Fruit fly (Drosophila melanogaster) S2 (cell line): ENCODE measurements around the gene AOX1.

Source experiments
- CG8478 ChIP-seq: fragments of >200 bp; optimal IDR thresholded peaks from 2 replicates; lab custom pipeline; 2018
- CTCF ChIP-seq, 2 experiments: fragments of >200 bp; optimal IDR thresholded peaks; 2 replicates each; lab custom pipeline; 2018

The AOX1 gene

dm6 chr3R:15547827-15548517 lies 10.9 kb upstream of the AOX1 start, which contains the start of gene AOX3:
Gene AOX3, minus strand, starts transcription at chr3R:15548188.
- no peak for TF ChIP-seq CG8478 (lab: Kevin White, UChicago)
- no peak for TF ChIP-seq CTCF (optimal IDR thresholded peaks at IDR 0.05; lab: Kevin White, UChicago)

dm6 chr3R:15547226-15547625 lies 10.1 kb upstream of the AOX1 start:
- no peak for TF ChIP-seq CTCF (optimal IDR thresholded peaks at IDR 0.05; lab: Kevin White, UChicago)
- TF ChIP-seq CG8478 (lab: Kevin White, UChicago): no peak

- TF ChIP-seq CG8478 (lab: Kevin White, UChicago): no peak
Observed at dm6 chr3R:15542314-15542713, 5.2 kb upstream of the AOX1 start, which contains the start of gene AOX2. Gene AOX2, minus strand, starts transcription at chr3R:15542414.

- TF ChIP-seq CTCF (optimal IDR thresholded peaks at IDR 0.05; lab: Kevin White, UChicago) (no peak), CG8478 (lab: Kevin White, UChicago) (no peak)
Observed at dm6 chr3R:15540932-15541331, 3.8 kb upstream of the AOX1 start.

- no peak for TF ChIP-seq CTCF (optimal IDR thresholded peaks at IDR 0.05; lab: Kevin White, UChicago)
- TF ChIP-seq CG8478 (lab: Kevin White, UChicago): no peak
Observed at dm6 chr3R:15531373-15531772, 5.7 kb downstream of the AOX1 start, which contains the start of gene CG31296. Gene CG31296, minus strand, starts transcription at chr3R:15531473.

- no peak for TF ChIP-seq CTCF (optimal IDR thresholded peaks at IDR 0.05; lab: Kevin White, UChicago)
- TF ChIP-seq CG8478 (lab: Kevin White, UChicago): no peak
Observed at dm6 chr3R:15517113-15517512, 20.0 kb downstream of the AOX1 start.

- TF ChIP-seq CG8478 (lab: Kevin White, UChicago): no peak
- TF ChIP-seq CTCF (optimal IDR thresholded peaks at IDR 0.05; lab: Kevin White, UChicago): no peak
Observed at dm6 chr3R:15513208-15513607, 23.9 kb downstream of the AOX1 start.

dm6 chr3R:15512249-15512648 lies 24.8 kb downstream of the AOX1 start:
- no peak for TF ChIP-seq CG8478 (lab: Kevin White, UChicago)
- TF ChIP-seq CTCF (optimal IDR thresholded peaks at IDR 0.05; lab: Kevin White, UChicago): no peak

dm6 chr3R:15509817-15510216 lies 27.3 kb downstream of the AOX1 start, which contains the start of gene CG44013:
Gene CG44013, minus strand, starts transcription at chr3R:15509917.
- TF ChIP-seq CG8478 (lab: Kevin White, UChicago) (no peak), CTCF (optimal IDR thresholded peaks at IDR 0.05; lab: Kevin White, UChicago) (no peak)

- TF ChIP-seq CTCF (optimal IDR thresholded peaks at IDR 0.05; lab: Kevin White, UChicago): no peak
- no peak for TF ChIP-seq CG8478 (lab: Kevin White, UChicago)
Observed at dm6 chr3R:15508631-15509030, 28.5 kb downstream of the AOX1 start, which contains the start of gene CG44014. Gene CG44014, minus strand, starts transcription at chr3R:15508886.

dm6 chr3R:15507760-15508159 lies 29.3 kb downstream of the AOX1 start:
- TF ChIP-seq CG8478 (lab: Kevin White, UChicago) (no peak), CTCF (optimal IDR thresholded peaks at IDR 0.05; lab: Kevin White, UChicago) (no peak)

dm6 chr3R:15494302-15494701 lies 42.8 kb downstream of the AOX1 start, which contains the start of gene maca:
Gene maca, plus strand, starts transcription at chr3R:15494602.
- TF ChIP-seq CG8478 (lab: Kevin White, UChicago) (no peak), CTCF (optimal IDR thresholded peaks at IDR 0.05; lab: Kevin White, UChicago) (no peak)

- TF ChIP-seq CTCF (optimal IDR thresholded peaks at IDR 0.05; lab: Kevin White, UChicago) (peak; percentile 67 to 88), CG8478 (lab: Kevin White, UChicago) (no peak)
Observed at dm6 chr3R:15493211-15493610, 43.9 kb downstream of the AOX1 start.

dm6 chr3R:15485866-15486265 lies 51.2 kb downstream of the AOX1 start, which contains the start of gene obe:
Gene obe, plus strand, starts transcription at chr3R:15486050.
- TF ChIP-seq CG8478 (lab: Kevin White, UChicago) (no peak), CTCF (optimal IDR thresholded peaks at IDR 0.05; lab: Kevin White, UChicago) (peak; percentile 50 to 52)

- TF ChIP-seq CTCF (optimal IDR thresholded peaks at IDR 0.05; lab: Kevin White, UChicago) (no peak), CG8478 (lab: Kevin White, UChicago) (no peak)
Observed at dm6 chr3R:15485296-15485695, 51.8 kb downstream of the AOX1 start, which contains the start of gene Trissin. Gene Trissin, minus strand, starts transcription at chr3R:15485396.

dm6 chr3R:15482858-15483257 lies 54.2 kb downstream of the AOX1 start, which contains the start of gene Rh6:
Gene Rh6, plus strand, starts transcription at chr3R:15483158.
- no peak for TF ChIP-seq CTCF (optimal IDR thresholded peaks at IDR 0.05; lab: Kevin White, UChicago)
- TF ChIP-seq CG8478 (lab: Kevin White, UChicago): no peak
